Worm (Caenorhabditis elegans) whole organism, late embryonic: ENCODE results near the gene clec-117.

Experiments
- C38D4.7 ChIP-seq: fragments of 200-800 bp; sonication (Bioruptor generic); optimal IDR thresholded peaks from 2 replicates; lab custom pipeline; 2018; ENCODE audit warnings: mild to moderate bottlenecking, missing genetic modification characterization, moderate library complexity, missing compliant biosample characterization
- K02D7.2 ChIP-seq: sonication (generic microtip); optimal IDR thresholded peaks from 2 replicates; lab custom pipeline; 2017; ENCODE audit warnings: mild to moderate bottlenecking, missing genetic modification characterization, missing compliant biosample characterization
- Y22D7AL.16 ChIP-seq: sonication (generic microtip); optimal IDR thresholded peaks from 2 replicates; lab custom pipeline; 2016; ENCODE audit warnings: missing genetic modification characterization, missing compliant biosample characterization
- ceh-19 ChIP-seq: fragments of 200-800 bp; sonication (Bioruptor generic); optimal IDR thresholded peaks from 2 replicates; lab custom pipeline; 2018; ENCODE audit warnings: mild to moderate bottlenecking, missing genetic modification characterization, missing compliant biosample characterization
- ceh-2 ChIP-seq: sonication (generic microtip); optimal IDR thresholded peaks from 2 replicates; lab custom pipeline; 2016; ENCODE audit warnings: missing genotype, missing genetic modification characterization, missing compliant biosample characterization
- ceh-24 ChIP-seq: sonication (generic microtip); optimal IDR thresholded peaks from 2 replicates; lab custom pipeline; 2016; ENCODE audit warnings: mild to moderate bottlenecking, missing genetic modification characterization, missing compliant biosample characterization
- ceh-45 ChIP-seq: fragments of 200-800 bp; sonication (Bioruptor generic); IDR thresholded peaks from 2 replicates; pipeline ENCODE4 v1.3.6; 2022; ENCODE audit warnings: missing genetic modification reagents, missing genetic modification characterization, missing compliant biosample characterization
- ceh-9 ChIP-seq: sonication (generic microtip); optimal IDR thresholded peaks from 2 replicates; lab custom pipeline; 2016; ENCODE audit warnings: mild to moderate bottlenecking, missing genetic modification characterization, inconsistent platforms, missing compliant biosample characterization
- che-1 ChIP-seq: sonication (generic microtip); optimal IDR thresholded peaks from 2 replicates; lab custom pipeline; 2016; ENCODE audit warnings: mild to moderate bottlenecking, missing genetic modification characterization, missing compliant biosample characterization
- dmd-4 ChIP-seq: sonication (generic microtip); optimal IDR thresholded peaks from 2 replicates; lab custom pipeline; 2016; ENCODE audit warnings: borderline replicate concordance, missing genetic modification characterization, missing compliant biosample characterization
- elt-2 ChIP-seq: sonication (generic microtip); optimal IDR thresholded peaks from 2 replicates; lab custom pipeline; 2016; ENCODE audit warnings: missing genetic modification reagents, missing genetic modification characterization, missing compliant biosample characterization
- elt-4 ChIP-seq: sonication (generic microtip); optimal IDR thresholded peaks from 2 replicates; lab custom pipeline; 2016; ENCODE audit warnings: missing genetic modification characterization, missing compliant biosample characterization
- ets-4 ChIP-seq: sonication (generic microtip); optimal IDR thresholded peaks from 2 replicates; lab custom pipeline; 2016; ENCODE audit warnings: missing genetic modification characterization, missing compliant biosample characterization
- eyg-1 ChIP-seq: sonication (generic microtip); optimal IDR thresholded peaks from 2 replicates; lab custom pipeline; 2016; ENCODE audit warnings: missing genotype, missing genetic modification characterization, missing compliant biosample characterization
- fax-1 ChIP-seq: sonication (generic microtip); optimal IDR thresholded peaks from 2 replicates; lab custom pipeline; 2016; ENCODE audit warnings: missing genotype, missing genetic modification characterization, missing compliant biosample characterization
- fkh-10 ChIP-seq: fragments of 150-350 bp; optimal IDR thresholded peaks from 2 replicates; lab custom pipeline; 2014; ENCODE audit warnings: missing biosample characterization, missing genetic modification reagents, missing genetic modification characterization
- fkh-6 ChIP-seq: sonication (generic microtip); optimal IDR thresholded peaks from 2 replicates; lab custom pipeline; 2016; ENCODE audit warnings: missing genetic modification characterization, missing compliant biosample characterization
- hlh-13 ChIP-seq: fragments of 200-800 bp; sonication (Bioruptor generic); optimal IDR thresholded peaks from 2 replicates; lab custom pipeline; 2018; ENCODE audit warnings: mild to moderate bottlenecking, missing genetic modification characterization, missing compliant biosample characterization
- hlh-30 ChIP-seq: sonication (generic microtip); optimal IDR thresholded peaks from 2 replicates; lab custom pipeline; 2017; ENCODE audit warnings: antibody characterized with exemption, missing genetic modification characterization, missing compliant biosample characterization; ENCODE audit not compliant: insufficient read depth
- hlh-6 ChIP-seq: sonication (generic microtip); optimal IDR thresholded peaks from 2 replicates; lab custom pipeline; 2016; ENCODE audit warnings: missing genotype, missing genetic modification characterization, missing compliant biosample characterization
- hlh-8 ChIP-seq: sonication (generic microtip); optimal IDR thresholded peaks from 2 replicates; lab custom pipeline; 2016; ENCODE audit warnings: missing genotype, missing genetic modification characterization, missing compliant biosample characterization
- lin-11 ChIP-seq: fragments of 200-800 bp; sonication (Bioruptor generic); optimal IDR thresholded peaks from 2 replicates; lab custom pipeline; 2018; ENCODE audit warnings: mild to moderate bottlenecking, missing genetic modification characterization, missing compliant biosample characterization
- mec-3 ChIP-seq: sonication (generic microtip); optimal IDR thresholded peaks from 2 replicates; lab custom pipeline; 2016; ENCODE audit warnings: borderline replicate concordance, missing genetic modification characterization, missing compliant biosample characterization
- nfya-1 ChIP-seq: sonication (generic microtip); optimal IDR thresholded peaks from 2 replicates; lab custom pipeline; 2017; ENCODE audit warnings: missing genetic modification characterization, mild to moderate bottlenecking, missing compliant biosample characterization, antibody characterized with exemption, moderate library complexity
- npax-4 ChIP-seq: sonication (generic microtip); optimal IDR thresholded peaks from 2 replicates; lab custom pipeline; 2016; ENCODE audit warnings: missing genetic modification characterization, missing compliant biosample characterization
- pat-9 ChIP-seq: fragments of 200-800 bp; sonication (Bioruptor generic); optimal IDR thresholded peaks from 2 replicates; lab custom pipeline; 2018; ENCODE audit warnings: mild to moderate bottlenecking, missing genetic modification characterization, moderate library complexity, missing compliant biosample characterization
- pax-1 ChIP-seq: fragments of 150-350 bp; optimal IDR thresholded peaks from 2 replicates; lab custom pipeline; 2014; ENCODE audit warnings: missing biosample characterization, missing genetic modification characterization
- pha-4 ChIP-seq: fragments of 150-350 bp; optimal IDR thresholded peaks from 2 replicates; lab custom pipeline; 2018; ENCODE audit warnings: missing biosample characterization, missing genetic modification reagents, missing genetic modification characterization
- pqm-1 ChIP-seq: sonication (generic microtip); optimal IDR thresholded peaks from 2 replicates; lab custom pipeline; 2016; ENCODE audit warnings: missing genetic modification characterization, missing compliant biosample characterization
- pros-1 ChIP-seq: fragments of 150-350 bp; optimal IDR thresholded peaks from 2 replicates; lab custom pipeline; 2014; ENCODE audit warnings: missing biosample characterization, missing genetic modification reagents, missing genetic modification characterization
- ref-2 ChIP-seq: sonication (generic microtip); optimal IDR thresholded peaks from 2 replicates; lab custom pipeline; 2016; ENCODE audit warnings: missing genetic modification characterization, missing compliant biosample characterization
- rnt-1 ChIP-seq: sonication (generic microtip); optimal IDR thresholded peaks from 2 replicates; lab custom pipeline; 2016; ENCODE audit warnings: missing genetic modification characterization, missing compliant biosample characterization
- sdc-2 ChIP-seq: sonication (generic microtip); optimal IDR thresholded peaks from 2 replicates; lab custom pipeline; 2016; ENCODE audit warnings: missing genotype, missing genetic modification characterization, missing compliant biosample characterization
- sox-2 ChIP-seq: fragments of 200-800 bp; sonication (Bioruptor generic); IDR thresholded peaks from 2 replicates; pipeline ENCODE4 v1.3.6; 2022; ENCODE audit warnings: missing genetic modification reagents, missing genetic modification characterization, missing compliant biosample characterization
- tbx-2 ChIP-seq: sonication (generic microtip); optimal IDR thresholded peaks from 2 replicates; lab custom pipeline; 2016; ENCODE audit warnings: missing genetic modification characterization, missing compliant biosample characterization
- unc-3 ChIP-seq, 2 experiments: fragments of 200-800 bp in 1 of 2; sonication (Bioruptor generic) in 1 of 2; sonication (generic microtip) in 1 of 2; conservative IDR thresholded peaks in 1 of 2; optimal IDR thresholded peaks in 1 of 2; 2 replicates each; pipeline versions ENCODE4 v1.3.6 to Lab custom; 2016 to 2022; ENCODE audit warnings: missing compliant biosample characterization in 2 of 2, missing genetic modification characterization in 2 of 2, missing genetic modification reagents in 1 of 2
- unc-42 ChIP-seq: sonication (generic microtip); optimal IDR thresholded peaks from 2 replicates; lab custom pipeline; 2016; ENCODE audit warnings: missing genotype, missing genetic modification characterization, missing compliant biosample characterization
- unc-55 ChIP-seq: sonication (generic microtip); optimal IDR thresholded peaks from 2 replicates; lab custom pipeline; 2017; ENCODE audit warnings: missing biosample characterization, missing genetic modification reagents, missing genetic modification characterization
- unc-86 ChIP-seq: sonication (generic microtip); optimal IDR thresholded peaks from 2 replicates; lab custom pipeline; 2016; ENCODE audit warnings: missing genetic modification characterization, missing compliant biosample characterization
- ztf-16 ChIP-seq: sonication (generic microtip); optimal IDR thresholded peaks from 2 replicates; lab custom pipeline; 2017; ENCODE audit warnings: missing genetic modification characterization, missing compliant biosample characterization

clec-117 gene

DNA sequence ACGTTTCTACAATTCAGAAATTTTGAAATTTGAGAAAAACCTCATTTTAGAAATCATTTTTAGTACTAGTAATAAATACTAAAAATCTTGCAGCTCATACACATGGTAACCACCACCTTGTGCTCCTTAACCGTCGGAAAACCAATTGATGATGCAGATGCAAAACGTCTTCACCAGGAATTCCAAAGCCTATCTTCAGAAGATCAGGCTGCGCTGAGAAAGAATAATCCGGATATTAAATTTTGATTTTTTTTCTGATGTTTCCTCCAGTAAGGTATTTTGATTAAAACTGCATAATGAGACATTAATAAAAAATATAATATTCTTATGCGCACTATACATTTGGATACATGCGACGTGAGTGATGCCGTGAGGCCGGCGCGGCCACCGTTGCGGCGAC, 24.0 kb upstream of the clec-117 start:
- TF ChIP-seq fkh-6 (tag; lab: Kevin White, UChicago) = no peak
- TF ChIP-seq hlh-30 (tag; lab: Kevin White, UChicago) = no peak
- TF ChIP-seq sdc-2 (tag; lab: Kevin White, UChicago) = no peak
- no peak for TF ChIP-seq C38D4.7 (GFP tag; lab: Kevin White, UChicago)
- TF ChIP-seq fkh-10 (GFP tag; lab: Kevin White, UChicago) = no peak
- no peak for TF ChIP-seq pqm-1
- TF ChIP-seq dmd-4 (tag; lab: Kevin White, UChicago) = no peak
- TF ChIP-seq ceh-24 = no peak
- TF ChIP-seq eyg-1 = no peak
- TF ChIP-seq K02D7.2 (tag; lab: Kevin White, UChicago) = no peak
- no peak for TF ChIP-seq fax-1 (tag; lab: Kevin White, UChicago)
- no peak for TF ChIP-seq pat-9 (tag; lab: Kevin White, UChicago)
- TF ChIP-seq, all 69 proteins: peak for 0

- TF ChIP-seq ceh-9 (tag; lab: Kevin White, UChicago) (no peak), ceh-19 (no peak), Y22D7AL.16 (no peak), ets-4 (tag; lab: Kevin White, UChicago) (no peak), unc-42 (no peak), eyg-1 (no peak), tbx-2 (tag; lab: Kevin White, UChicago) (no peak), C38D4.7 (GFP tag; lab: Kevin White, UChicago) (no peak), sox-2 (GFP tag; lab: Robert Waterston, UW) (no peak), elt-4 (no peak)
- TF ChIP-seq, all 69 proteins: peak for 0
Observed at ce11 chrII:319459-319858, 22.6 kb upstream of the clec-117 start, which contains the start of gene far-7. far-7 (plus strand) TSS chrII:319789.

DNA sequence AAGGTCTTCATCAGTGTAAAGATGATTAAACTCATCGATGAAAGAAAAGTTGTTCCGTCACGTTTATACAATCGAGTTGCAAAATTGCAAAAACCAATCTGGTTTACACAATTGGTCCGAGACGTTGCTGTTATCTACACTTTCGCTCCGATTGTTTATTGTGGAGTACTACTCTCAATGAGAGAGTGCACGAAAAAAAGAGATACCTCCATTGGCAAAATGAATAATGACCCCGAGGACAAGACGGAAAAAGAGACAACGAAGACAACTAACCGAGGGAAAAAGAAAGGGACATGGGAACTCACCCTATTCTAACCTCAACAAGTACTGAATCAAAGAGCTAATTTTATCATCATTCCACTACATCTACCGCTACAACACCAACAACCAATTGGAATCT, 16.7 kb upstream of the clec-117 start:
- TF ChIP-seq fax-1 (tag; lab: Kevin White, UChicago) (no peak), npax-4 (tag; lab: Kevin White, UChicago) (no peak), lin-11 (tag; lab: Kevin White, UChicago) (no peak), nfya-1 (tag; lab: Kevin White, UChicago) (no peak), unc-55 (GFP tag; lab: Kevin White, UChicago) (peak; percentile 65), ceh-2 (tag; lab: Kevin White, UChicago) (no peak), ref-2 (peak; percentile 18), pros-1 (tag; lab: Kevin White, UChicago) (no peak), pax-1 (tag; lab: Kevin White, UChicago) (no peak), ceh-24 (no peak), elt-2 (peak; percentile 66), unc-86 (no peak), rnt-1 (tag; lab: Kevin White, UChicago) (peak; percentile 15)

ce11 chrII:312110-312509, 15.3 kb upstream of the clec-117 start, which contains the start of gene mps-2:
mps-2 (minus strand) TSS chrII:312210.
- peak; percentile 9 for TF ChIP-seq unc-55 (GFP tag; lab: Kevin White, UChicago)

DNA sequence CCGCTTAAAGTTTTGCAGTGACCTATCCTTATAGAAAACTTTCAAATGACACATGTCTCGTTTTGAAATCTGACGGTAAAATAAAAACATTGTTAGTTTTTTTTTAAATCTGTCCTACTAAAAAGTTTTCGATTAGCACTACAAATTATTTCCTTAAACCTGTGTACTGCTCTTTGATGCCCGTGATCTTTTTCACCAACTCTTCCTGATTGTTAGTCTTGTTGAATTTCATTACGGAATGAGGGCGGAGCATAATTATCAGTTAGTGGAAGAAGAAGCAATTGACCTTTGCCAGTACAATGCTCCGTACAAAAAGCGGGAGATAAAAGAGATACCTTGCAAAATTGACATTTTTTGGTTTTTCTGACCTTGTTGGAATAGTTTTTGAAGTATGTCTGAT, 10.3 kb upstream of the clec-117 start, which contains the start of gene K01A2.4:
Gene K01A2.4 (plus strand): TSS at position 301 of the 400 bp plus-strand sequence.
- no peak for TF ChIP-seq che-1 (tag; lab: Kevin White, UChicago)
- no peak for TF ChIP-seq pha-4 (tag; lab: Kevin White, UChicago)

DNA sequence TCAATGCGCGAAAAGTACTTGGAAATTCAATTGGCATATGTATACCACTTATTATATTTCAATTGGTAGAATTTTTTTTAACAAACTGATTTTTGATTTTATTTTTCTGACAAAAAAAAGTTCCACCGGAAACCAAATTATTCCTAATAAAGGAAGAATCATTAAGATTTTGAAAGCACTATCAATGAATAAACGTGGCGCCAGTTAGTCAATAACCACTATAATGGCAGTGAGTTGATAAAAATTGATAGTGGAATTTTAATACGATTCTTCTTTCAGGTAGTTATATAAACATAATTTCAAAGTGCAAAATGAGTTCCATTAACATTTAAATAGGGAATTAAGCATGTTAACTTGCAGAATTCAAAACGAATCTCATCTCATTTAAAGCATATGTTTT, 8.8 kb upstream of the clec-117 start, which contains the start of gene col-69:
Gene col-69 (minus strand): TSS at position 101 of the 400 bp plus-strand sequence.
- TF ChIP-seq ztf-16 (tag; lab: Kevin White, UChicago) = no peak
- TF ChIP-seq pqm-1 = no peak
- TF ChIP-seq hlh-8 (tag; lab: Kevin White, UChicago) = no peak
- TF ChIP-seq hlh-13 = no peak
- TF ChIP-seq elt-2 = no peak
- no peak for TF ChIP-seq unc-42
- no peak for TF ChIP-seq unc-3 (GFP tag; conservative IDR thresholded peaks at IDR 0.05; lab: Robert Waterston, UW)
- TF ChIP-seq unc-3 (tag; optimal IDR thresholded peaks at IDR 0.05; lab: Kevin White, UChicago) = no peak
- TF ChIP-seq ceh-45 (GFP tag; lab: Robert Waterston, UW) = no peak
- no peak for TF ChIP-seq C38D4.7 (GFP tag; lab: Kevin White, UChicago)
- no peak for TF ChIP-seq mec-3 (tag; lab: Kevin White, UChicago)
- TF ChIP-seq hlh-6 (tag; lab: Kevin White, UChicago) = no peak
- no peak for TF ChIP-seq fkh-6 (tag; lab: Kevin White, UChicago)
- no peak for TF ChIP-seq fkh-10 (GFP tag; lab: Kevin White, UChicago)
